Worm (Caenorhabditis elegans) whole organism, L4 larva: ENCODE results near the gene peb-1.
A peak's percentile ranks its signal among the peaks of the same experiment; 100 is the strongest.

Experiments
- R02D3.7 ChIP-seq: fragments of 150-350 bp; sonication (generic microtip); optimal IDR thresholded peaks from 3 replicates; lab custom pipeline; 2014; ENCODE audit warnings: missing biosample characterization, missing genetic modification characterization
- Y5F2A.4 ChIP-seq: fragments of 200-800 bp; sonication (Bioruptor generic); optimal IDR thresholded peaks from 2 replicates; lab custom pipeline; 2018; ENCODE audit warnings: mild to moderate bottlenecking, missing genetic modification characterization, missing compliant biosample characterization
- aha-1 ChIP-seq: fragments of 150-350 bp; peaks from one replicate; lab custom pipeline; 2014; ENCODE audit warnings: missing biosample characterization, missing genetic modification characterization
- ama-1 ChIP-seq: fragments of 150-350 bp; optimal IDR thresholded peaks from 2 replicates; lab custom pipeline; 2014; ENCODE audit warnings: inconsistent platforms, mixed read lengths
- attf-4 ChIP-seq: sonication (generic microtip); optimal IDR thresholded peaks from 3 replicates; lab custom pipeline; 2017; ENCODE audit warnings: missing biosample characterization, missing genetic modification characterization
- ceh-20 ChIP-seq: fragments of 200-800 bp; sonication (Bioruptor generic); IDR thresholded peaks from 2 replicates; pipeline ENCODE4 v1.3.6; 2022; ENCODE audit warnings: missing genetic modification reagents, missing genetic modification characterization, missing compliant biosample characterization
- ceh-44 ChIP-seq: fragments of 200-800 bp; sonication (Bioruptor generic); IDR thresholded peaks from 2 replicates; pipeline ENCODE4 v1.3.6; 2022; ENCODE audit warnings: missing genetic modification reagents, missing genetic modification characterization, missing compliant biosample characterization
- ceh-62 ChIP-seq: sonication (generic microtip); optimal IDR thresholded peaks from 2 replicates; lab custom pipeline; 2017; ENCODE audit warnings: missing biosample characterization, missing genetic modification characterization
- ceh-82 ChIP-seq: sonication (generic microtip); optimal IDR thresholded peaks from 2 replicates; lab custom pipeline; 2017; ENCODE audit warnings: missing biosample characterization, missing genetic modification characterization
- cey-2 ChIP-seq: sonication (generic microtip); optimal IDR thresholded peaks from 3 replicates; lab custom pipeline; 2017; ENCODE audit warnings: missing genetic modification characterization, mild to moderate bottlenecking, missing compliant biosample characterization, antibody characterized with exemption, borderline replicate concordance; ENCODE audit not compliant: insufficient read depth
- daf-12 ChIP-seq: fragments of 150-350 bp; optimal IDR thresholded peaks from 2 replicates; lab custom pipeline; 2014; ENCODE audit warnings: missing biosample characterization, missing genetic modification reagents, missing genetic modification characterization
- daf-8 ChIP-seq: fragments of 200-800 bp; sonication (Bioruptor generic); IDR thresholded peaks from 2 replicates; pipeline ENCODE4 v1.3.6; 2022; ENCODE audit warnings: missing genetic modification characterization, missing compliant biosample characterization
- dmd-8 ChIP-seq: fragments of 200-800 bp; sonication (Bioruptor generic); IDR thresholded peaks from 2 replicates; pipeline ENCODE4 v1.3.6; 2022; ENCODE audit warnings: missing genetic modification characterization, missing compliant biosample characterization
- egl-43 ChIP-seq: fragments of 200-800 bp; sonication (Bioruptor generic); IDR thresholded peaks from 2 replicates; pipeline ENCODE4 v1.3.6; 2022; ENCODE audit warnings: missing genetic modification reagents, missing genetic modification characterization, missing compliant biosample characterization
- fkh-10 ChIP-seq: fragments of 150-350 bp; optimal IDR thresholded peaks from 2 replicates; lab custom pipeline; 2014; ENCODE audit warnings: missing biosample characterization, missing genetic modification reagents, missing genetic modification characterization
- fos-1 ChIP-seq: fragments of 150-350 bp; optimal IDR thresholded peaks from 2 replicates; lab custom pipeline; 2014; ENCODE audit warnings: missing biosample characterization, missing genetic modification characterization
- hif-1 ChIP-seq, 2 experiments: sonication (generic microtip); optimal IDR thresholded peaks; 2 replicates each; lab custom pipeline; 2016 to 2017; ENCODE audit warnings: missing compliant biosample characterization in 2 of 2, missing genetic modification characterization in 2 of 2, missing genetic modification reagents in 2 of 2, missing genotype in 2 of 2, mild to moderate bottlenecking in 1 of 2
- hmg-1.1 ChIP-seq: fragments of 200-800 bp; sonication (Bioruptor generic); IDR thresholded peaks from 2 replicates; pipeline ENCODE4 v1.3.6; 2022; ENCODE audit warnings: missing genetic modification reagents, missing genetic modification characterization, missing compliant biosample characterization
- lin-38 ChIP-seq: fragments of 200-800 bp; sonication (Bioruptor generic); IDR thresholded peaks from 2 replicates; pipeline ENCODE4 v1.3.6; 2022; ENCODE audit warnings: missing genetic modification reagents, missing genetic modification characterization, missing compliant biosample characterization
- lin-39 ChIP-seq: fragments of 150-350 bp; optimal IDR thresholded peaks from 2 replicates; lab custom pipeline; 2014; ENCODE audit warnings: missing biosample characterization, missing genetic modification reagents, missing genetic modification characterization
- madf-9 ChIP-seq: fragments of 200-800 bp; sonication (Bioruptor generic); conservative IDR thresholded peaks from 2 replicates; pipeline ENCODE4 v1.3.6; 2022; ENCODE audit warnings: missing genetic modification reagents, missing genetic modification characterization, missing compliant biosample characterization
- mdt-29 ChIP-seq: fragments of 200-800 bp; sonication (Bioruptor generic); IDR thresholded peaks from 2 replicates; pipeline ENCODE4 v1.3.6; 2022; ENCODE audit warnings: missing genetic modification reagents, missing genetic modification characterization, missing compliant biosample characterization
- mep-1 ChIP-seq: fragments of 150-350 bp; sonication (generic microtip); optimal IDR thresholded peaks from 3 replicates; lab custom pipeline; 2014; ENCODE audit warnings: missing biosample characterization, missing genetic modification characterization
- mes-2 ChIP-seq: sonication (generic microtip); optimal IDR thresholded peaks from 2 replicates; lab custom pipeline; 2016; ENCODE audit warnings: missing genotype, mild to moderate bottlenecking, missing genetic modification characterization, missing compliant biosample characterization; ENCODE audit not compliant: poor library complexity, severe bottlenecking
- nhr-102 ChIP-seq: sonication (generic microtip); optimal IDR thresholded peaks from 2 replicates; lab custom pipeline; 2016; ENCODE audit warnings: mild to moderate bottlenecking, missing genetic modification characterization, moderate library complexity, missing compliant biosample characterization
- nhr-11 ChIP-seq: fragments of 150-350 bp; optimal IDR thresholded peaks from 2 replicates; lab custom pipeline; 2014; ENCODE audit warnings: missing biosample characterization, missing genetic modification characterization
- nhr-25 ChIP-seq: sonication (generic microtip); optimal IDR thresholded peaks from 2 replicates; lab custom pipeline; 2017; ENCODE audit warnings: missing genetic modification characterization, mild to moderate bottlenecking, missing compliant biosample characterization, antibody characterized with exemption, moderate library complexity, borderline replicate concordance; ENCODE audit not compliant: insufficient read depth
- nhr-6 ChIP-seq: fragments of 150-350 bp; optimal IDR thresholded peaks from 2 replicates; lab custom pipeline; 2014; ENCODE audit warnings: missing biosample characterization, missing genetic modification characterization
- nhr-77 ChIP-seq: fragments of 150-350 bp; optimal IDR thresholded peaks from 2 replicates; lab custom pipeline; 2014; ENCODE audit warnings: missing biosample characterization, missing genetic modification characterization
- php-3 ChIP-seq: fragments of 200-800 bp; sonication (Bioruptor generic); IDR thresholded peaks from 2 replicates; pipeline ENCODE4 v1.3.6; 2022; ENCODE audit warnings: missing genetic modification reagents, missing genetic modification characterization, missing compliant biosample characterization
- sdz-12 ChIP-seq: fragments of 200-800 bp; sonication (Bioruptor generic); optimal IDR thresholded peaks from 2 replicates; lab custom pipeline; 2018; ENCODE audit warnings: mild to moderate bottlenecking, missing genetic modification characterization, missing compliant biosample characterization
- set-16 ChIP-seq: fragments of 200-800 bp; sonication (Bioruptor generic); IDR thresholded peaks from 2 replicates; pipeline ENCODE4 v1.3.6; 2022; ENCODE audit warnings: missing genetic modification reagents, missing genetic modification characterization, missing compliant biosample characterization
- spr-3 ChIP-seq: fragments of 200-800 bp; sonication (Bioruptor generic); optimal IDR thresholded peaks from 2 replicates; lab custom pipeline; 2018; ENCODE audit warnings: mild to moderate bottlenecking, missing genetic modification characterization, missing compliant biosample characterization
- tra-1 ChIP-seq: fragments of 200-800 bp; sonication (Bioruptor generic); IDR thresholded peaks from 2 replicates; pipeline ENCODE4 v1.3.6; 2022; ENCODE audit warnings: missing genetic modification reagents, missing genetic modification characterization, missing compliant biosample characterization
- unc-62 ChIP-seq, 3 experiments: fragments of 150-350 bp in 1 of 3; sonication (generic microtip); optimal IDR thresholded peaks in 2 of 3; peaks in 1 of 3; 1 replicate in 1 of 3; 2 replicates in 2 of 3; lab custom pipeline; 2014 to 2017; ENCODE audit warnings: missing biosample characterization in 3 of 3, missing genetic modification characterization in 3 of 3, missing genetic modification reagents in 3 of 3, missing genotype in 1 of 3
- zfp-3 ChIP-seq: fragments of 200-800 bp; sonication (Bioruptor generic); conservative IDR thresholded peaks from 2 replicates; pipeline ENCODE4 v1.3.6; 2022; ENCODE audit warnings: missing genetic modification reagents, missing genetic modification characterization, missing compliant biosample characterization
- zip-2 ChIP-seq: fragments of 150-350 bp; optimal IDR thresholded peaks from 2 replicates; lab custom pipeline; 2014; ENCODE audit warnings: missing biosample characterization, missing genetic modification characterization
- ztf-7 ChIP-seq: fragments of 150-350 bp; optimal IDR thresholded peaks from 2 replicates; lab custom pipeline; 2014; ENCODE audit warnings: missing biosample characterization, missing genetic modification characterization

peb-1 gene

DNA sequence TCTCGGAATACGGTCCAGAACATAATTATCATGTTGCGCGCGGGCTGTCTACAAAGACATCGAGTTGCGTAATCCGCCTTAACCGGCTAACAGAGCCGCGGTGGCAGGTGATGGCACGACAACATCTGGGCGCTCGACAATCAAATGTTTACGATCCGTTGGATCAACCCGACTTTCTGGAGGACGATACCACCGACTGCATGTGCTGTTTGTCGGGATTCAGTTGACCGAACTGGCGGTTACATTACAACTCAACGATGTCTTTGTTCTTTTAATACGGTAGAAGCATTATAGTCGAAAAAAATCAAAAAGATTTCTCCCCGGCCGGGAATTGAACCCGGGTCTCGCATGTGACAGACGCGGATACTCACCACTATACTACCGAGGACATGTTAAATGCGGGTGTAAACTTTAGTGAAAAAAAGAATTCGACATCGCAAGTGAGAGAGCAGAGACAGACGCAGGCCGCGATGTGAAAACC is 16.1 kb downstream of the peb-1 start (continued):
- TF ChIP-seq hmg-1.1 (GFP tag; lab: Robert Waterston, UW): peak; percentile 95
- peak; percentile 94 for TF ChIP-seq tra-1 (GFP tag; lab: Robert Waterston, UW)
- no peak for TF ChIP-seq lin-38 (GFP tag; lab: Robert Waterston, UW)
- TF ChIP-seq zip-2: peak; percentile 43
- TF ChIP-seq ceh-62 (tag; lab: Kevin White, UChicago): no peak
- TF ChIP-seq mes-2: peak; percentile 90
- peak; percentile 94 for TF ChIP-seq egl-43 (GFP tag; lab: Robert Waterston, UW)
- TF ChIP-seq nhr-11 (tag; lab: Kevin White, UChicago): no peak
- TF ChIP-seq sdz-12 (GFP tag; lab: Kevin White, UChicago): peak; percentile 71
- peak; percentile 63 for TF ChIP-seq nhr-77 (tag; lab: Kevin White, UChicago)
- peak; percentile 53 for TF ChIP-seq nhr-25 (tag; lab: Kevin White, UChicago)
- peak; percentile 72 for TF ChIP-seq spr-3 (GFP tag; lab: Kevin White, UChicago)
- no peak; the same call in 1 of the 2 replicates for TF ChIP-seq daf-8 (GFP tag; lab: Robert Waterston, UW)
- peak; percentile 58 for TF ChIP-seq Y5F2A.4 (GFP tag; lab: Kevin White, UChicago)
- TF ChIP-seq zfp-3 (GFP tag; lab: Robert Waterston, UW): peak; percentile 75
- peak; percentile 73; the same call in 1 of the 2 replicates for TF ChIP-seq ceh-44 (GFP tag; lab: Robert Waterston, UW)
- TF ChIP-seq php-3: peak; percentile 75
- no peak; the same call in 1 of the 2 replicates for TF ChIP-seq set-16 (GFP tag; lab: Robert Waterston, UW)
- no peak for TF ChIP-seq ama-1 (lab: Kevin White, UChicago)
- TF ChIP-seq mdt-29 (GFP tag; lab: Robert Waterston, UW): peak; percentile 63; the same call in 1 of the 2 replicates
- TF ChIP-seq cey-2 (tag; lab: Kevin White, UChicago): no peak
- peak; percentile 66 for TF ChIP-seq ztf-7
- TF ChIP-seq R02D3.7: peak; percentile 22
- peak; percentile 78 for TF ChIP-seq mep-1
- TF ChIP-seq daf-12 (tag; lab: Kevin White, UChicago): no peak
- TF ChIP-seq attf-4 (tag; lab: Kevin White, UChicago): no peak
- TF ChIP-seq ceh-20 (GFP tag; lab: Robert Waterston, UW): peak; percentile 83
- peak; percentile 55 for TF ChIP-seq fkh-10 (GFP tag; lab: Kevin White, UChicago)

ce11 chrX:2229305-2230172 is 18.7 kb downstream of the peb-1 start, which contains the start of gene lin-32:
lin-32 (minus strand) TSS chrX:2230122.
- TF ChIP-seq aha-1 (tag; lab: Kevin White, UChicago): peak; percentile 64
- TF ChIP-seq lin-39: no peak
- no peak for TF ChIP-seq dmd-8
- peak in 1 of 2 experiments; percentile 95 for TF ChIP-seq unc-62 (GFP tag; optimal IDR thresholded peaks at IDR 0.05 in 1 of 2; lab: Kevin White, UChicago)
- no peak for TF ChIP-seq unc-62 (tag; optimal IDR thresholded peaks at IDR 0.05; lab: Kevin White, UChicago)
- no peak for TF ChIP-seq fos-1 (tag; lab: Kevin White, UChicago)
- TF ChIP-seq nhr-6 (tag; lab: Kevin White, UChicago): no peak
- TF ChIP-seq nhr-77 (tag; lab: Kevin White, UChicago): no peak
- TF ChIP-seq ceh-82 (tag; lab: Kevin White, UChicago): no peak
- no peak for TF ChIP-seq hif-1 (tag; optimal IDR thresholded peaks at IDR 0.05; lab: Kevin White, UChicago)
- TF ChIP-seq zip-2: no peak
- no peak for TF ChIP-seq madf-9 (GFP tag; lab: Robert Waterston, UW)
- TF ChIP-seq nhr-102: no peak
